Fruit fly (Drosophila melanogaster): ENCODE data around the gene Rsod.

Rsod gene

dm6 chr3R:30191462-30191874 lies 20.5 kb upstream of the Rsod start (continued):
- TF ChIP-seq caup (GFP tag; optimal IDR thresholded peaks at IDR 0.05; ENCODE audit: severe bottlenecking) = no peak
- peak; percentile 26 for TF ChIP-seq CG15601 (tag; optimal IDR thresholded peaks at IDR 0.05)
- no peak for TF ChIP-seq ato (GFP tag; IDR thresholded peaks at IDR 0.05; ENCODE audit: partially characterized antibody)
- no peak for TF ChIP-seq CG5245 (GFP tag; optimal IDR thresholded peaks at IDR 0.05)
- no peak for TF ChIP-seq Dfd (GFP tag; optimal IDR thresholded peaks at IDR 0.05)
- TF ChIP-seq H2.0 (GFP tag; IDR thresholded peaks at IDR 0.05) = no peak
- peak; percentile 68 for TF ChIP-seq lmd (GFP tag; IDR thresholded peaks at IDR 0.05)
- no peak for TF ChIP-seq CG3838 (GFP tag; optimal IDR thresholded peaks at IDR 0.05)
- TF ChIP-seq CG31365 (tag; optimal IDR thresholded peaks at IDR 0.05) = no peak
- peak; percentile 55 for TF ChIP-seq Xbp1 (GFP tag; optimal IDR thresholded peaks at IDR 0.05)
- TF ChIP-seq tll (GFP tag; optimal IDR thresholded peaks at IDR 0.05) = no peak
- TF ChIP-seq Kr (GFP tag; optimal IDR thresholded peaks at IDR 0.05) = no peak
- TF ChIP-seq CG13624 (GFP tag; optimal IDR thresholded peaks at IDR 0.05) = peak; percentile 44
- peak; percentile 40 for TF ChIP-seq CG1529 (GFP tag; optimal IDR thresholded peaks at IDR 0.05)
- TF ChIP-seq hbn (GFP tag; IDR thresholded peaks at IDR 0.05; ENCODE audit: partially characterized antibody) = no peak
- TF ChIP-seq oc (tag; optimal IDR thresholded peaks at IDR 0.05) = no peak
- no peak for TF ChIP-seq Bdp1 (GFP tag; optimal IDR thresholded peaks at IDR 0.05)
- TF ChIP-seq psq (GFP tag; optimal IDR thresholded peaks at IDR 0.05) = no peak
- TF ChIP-seq Lpt (GFP tag; optimal IDR thresholded peaks at IDR 0.05) = no peak
- no peak for TF ChIP-seq z (GFP tag; IDR thresholded peaks at IDR 0.05)
- TF ChIP-seq salm (tag; optimal IDR thresholded peaks at IDR 0.05) = no peak
- TF ChIP-seq CG12219 (GFP tag; optimal IDR thresholded peaks at IDR 0.05) = peak; percentile 37
- TF ChIP-seq CG8388 (GFP tag; optimal IDR thresholded peaks at IDR 0.05) = peak; percentile 8
- TF ChIP-seq CG16863 (GFP tag; optimal IDR thresholded peaks at IDR 0.05) = peak; percentile 61
- TF ChIP-seq CG1647 (GFP tag; optimal IDR thresholded peaks at IDR 0.05) = peak; percentile 37
- TF ChIP-seq Myb (GFP tag; optimal IDR thresholded peaks at IDR 0.05) = peak; percentile 18
- TF ChIP-seq Oaz (GFP tag; IDR thresholded peaks at IDR 0.05) = no peak
- TF ChIP-seq GATAe (GFP tag; conservative IDR thresholded peaks at IDR 0.05) = no peak
- peak; percentile 3 for TF ChIP-seq ems (GFP tag; optimal IDR thresholded peaks at IDR 0.05)
- no peak for TF ChIP-seq ATbp (GFP tag; optimal IDR thresholded peaks at IDR 0.05)
- TF ChIP-seq CG33557 (GFP tag; optimal IDR thresholded peaks at IDR 0.05) = no peak
- TF ChIP-seq Rx (GFP tag; IDR thresholded peaks at IDR 0.05) = no peak
- TF ChIP-seq wek (GFP tag; optimal IDR thresholded peaks at IDR 0.05) = no peak
- no peak for TF ChIP-seq CTCF (GFP tag; optimal IDR thresholded peaks at IDR 0.05)
- peak; percentile 39 for TF ChIP-seq CG12391 (tag; optimal IDR thresholded peaks at IDR 0.05)
- TF ChIP-seq cas (GFP tag; IDR thresholded peaks at IDR 0.05) = no peak
- TF ChIP-seq hb (GFP tag; IDR thresholded peaks at IDR 0.05; ENCODE audit: partially characterized antibody) = no peak
- TF ChIP-seq gcm2 (GFP tag; optimal IDR thresholded peaks at IDR 0.05) = no peak
- TF ChIP-seq grn (GFP tag; optimal IDR thresholded peaks at IDR 0.05) = no peak
- no peak for TF ChIP-seq C15 (GFP tag; IDR thresholded peaks at IDR 0.05)
- TF ChIP-seq Dip2 (GFP tag; IDR thresholded peaks at IDR 0.05) = no peak
- no peak for TF ChIP-seq CG2199 (GFP tag; IDR thresholded peaks at IDR 0.05)
- no peak for TF ChIP-seq CkIIα-i1 (GFP tag; IDR thresholded peaks at IDR 0.05)
- no peak for TF ChIP-seq CG6683 (GFP tag; optimal IDR thresholded peaks at IDR 0.05)
- no peak for TF ChIP-seq CG12299 (tag; optimal IDR thresholded peaks at IDR 0.05)
- no peak for TF ChIP-seq Meics (GFP tag; optimal IDR thresholded peaks at IDR 0.05)
- TF ChIP-seq Side (GFP tag; optimal IDR thresholded peaks at IDR 0.05) = no peak
- no peak for TF ChIP-seq nom (GFP tag; optimal IDR thresholded peaks at IDR 0.05)
- TF ChIP-seq CG12236 (GFP tag; optimal IDR thresholded peaks at IDR 0.05) = no peak
- TF ChIP-seq CG11560 (tag; IDR thresholded peaks at IDR 0.05) = no peak
- TF ChIP-seq Med (GFP tag) = peak; percentile 92
- no peak for TF ChIP-seq CG10543 (GFP tag; optimal IDR thresholded peaks at IDR 0.05)
- peak; percentile 47 for TF ChIP-seq pb (GFP tag; optimal IDR thresholded peaks at IDR 0.05)

Data from whole organism, embryonic.